Worm (Caenorhabditis elegans) whole organism, midembryonic: Measurements from ENCODE around the gene srx-26.

Experiments
- T22C8.4 ChIP-seq: fragments of 200-800 bp; sonication (Bioruptor generic); IDR thresholded peaks from 2 replicates; pipeline ENCODE4 v1.3.6; 2022; ENCODE audit warnings: missing genetic modification characterization, missing compliant biosample characterization
- ref-1 ChIP-seq: fragments of 200-800 bp; sonication (Bioruptor generic); conservative IDR thresholded peaks from 2 replicates; pipeline ENCODE4 v1.3.6; 2022; ENCODE audit warnings: missing genetic modification reagents, missing genetic modification characterization, missing compliant biosample characterization
- tab-1 ChIP-seq: fragments of 200-800 bp; sonication (Bioruptor generic); IDR thresholded peaks from 2 replicates; pipeline ENCODE4 v1.3.6; 2022; ENCODE audit warnings: missing genetic modification characterization, missing compliant biosample characterization
- ztf-29 ChIP-seq: fragments of 200-800 bp; sonication (Bioruptor generic); IDR thresholded peaks from 2 replicates; pipeline ENCODE4 v1.3.6; 2022; ENCODE audit warnings: missing genetic modification reagents, missing genetic modification characterization, missing compliant biosample characterization

srx-26 gene

ce11 chrV:2702883-2703282 lies 50.0 kb downstream of the srx-26 start:
- TF ChIP-seq ztf-29 = no peak
- TF ChIP-seq T22C8.4 (GFP tag; lab: Robert Waterston, UW) = no peak
- no peak for TF ChIP-seq tab-1 (GFP tag; lab: Robert Waterston, UW)
- TF ChIP-seq ref-1 (GFP tag; lab: Robert Waterston, UW) = no peak
